Fruit fly (Drosophila melanogaster): Measurements from ENCODE around the gene Ant2.

The Ant2 gene

DNA sequence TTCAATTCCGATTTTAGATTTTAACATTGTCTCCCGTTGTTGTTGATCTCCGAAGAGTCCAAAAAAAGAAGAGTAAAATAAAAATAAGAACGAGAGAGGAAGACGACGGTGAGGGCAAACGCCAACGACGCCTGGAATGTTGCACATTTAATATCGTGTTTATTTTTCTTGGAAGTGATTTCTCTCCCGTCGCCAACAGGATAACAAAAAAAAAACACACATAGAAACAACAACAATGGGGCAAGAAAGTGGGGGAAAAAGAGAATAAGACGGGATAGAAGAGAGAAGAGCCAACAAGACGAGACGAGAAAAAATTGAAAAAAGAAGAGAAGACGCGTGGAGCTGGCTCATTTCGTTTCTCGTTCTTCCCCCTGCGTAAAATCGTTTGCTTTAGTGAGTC, 14.3 kb upstream of the Ant2 start:
- TF ChIP-seq EcR (GFP tag; optimal IDR thresholded peaks at IDR 0.05) (no peak), CG32121 (GFP tag; IDR thresholded peaks at IDR 0.05) (no peak), Pif1B (GFP tag; optimal IDR thresholded peaks at IDR 0.05) (peak; percentile 26), fd96Ca (GFP tag; IDR thresholded peaks at IDR 0.05) (peak; percentile 41; the same call in 1 of the 3 replicates), CG12605 (GFP tag; IDR thresholded peaks at IDR 0.05) (peak; percentile 56; the same call in 1 of the 2 replicates), CG10348 (GFP tag; IDR thresholded peaks at IDR 0.05) (no peak)

- TF ChIP-seq D1 (tag; optimal IDR thresholded peaks at IDR 0.05) (peak; percentile 53), CG10348 (GFP tag; IDR thresholded peaks at IDR 0.05) (no peak), CG32121 (GFP tag; IDR thresholded peaks at IDR 0.05) (no peak), CG8301 (tag; optimal IDR thresholded peaks at IDR 0.05) (no peak)
These were observed 2.6 kb upstream of the Ant2 start for dm6 chrX:10789279-10789678.

- no peak for TF ChIP-seq gl (tag; optimal IDR thresholded peaks at IDR 0.05)
These were observed 645 bp upstream of the Ant2 start for dm6 chrX:10787352-10787751.

dm6 chrX:10785920-10786361, 766 bp downstream of the Ant2 start:
- TF ChIP-seq Pif1B (GFP tag; optimal IDR thresholded peaks at IDR 0.05) (peak; percentile 36), rn (GFP tag; IDR thresholded peaks at IDR 0.05) (no peak)

DNA sequence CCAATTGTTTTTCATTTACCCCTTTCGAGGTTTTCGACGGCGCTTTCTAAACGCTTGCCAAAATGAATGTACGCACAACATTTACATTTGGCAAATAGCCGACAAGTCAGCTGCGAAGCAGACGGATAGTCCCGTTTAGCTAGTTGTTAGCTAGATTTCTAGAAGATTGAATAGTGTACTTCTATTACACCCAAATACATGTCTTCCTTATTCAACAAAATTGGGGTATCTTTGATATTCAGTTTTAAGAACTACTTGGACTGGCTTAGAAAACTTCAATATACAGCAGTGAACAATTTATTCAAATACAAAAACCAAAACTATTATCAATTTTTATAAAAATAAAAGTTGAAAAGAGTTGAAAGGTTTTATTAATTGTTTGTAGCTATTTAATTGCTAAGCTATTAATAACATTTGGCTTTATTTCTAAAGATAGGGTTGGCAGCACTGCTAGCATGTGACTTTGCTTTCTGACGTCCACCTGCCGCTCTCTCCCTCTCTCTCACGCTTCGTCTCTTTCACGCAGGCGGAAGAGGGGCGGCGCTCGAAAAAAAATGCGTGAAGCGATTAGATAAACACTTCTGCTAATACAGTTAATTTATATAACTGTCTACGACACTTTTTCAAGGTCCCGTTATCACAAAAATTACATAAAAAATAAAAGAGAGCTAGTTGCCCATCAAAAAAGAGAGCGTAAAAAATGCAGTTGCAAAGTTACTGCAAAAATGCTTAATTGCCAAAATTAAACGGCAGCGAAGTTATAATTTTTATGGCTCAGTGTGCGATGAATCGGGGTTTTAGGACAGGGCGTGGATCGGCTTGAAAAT, 1.7 kb downstream of the Ant2 start:
- no peak for TF ChIP-seq CG9948 (tag; optimal IDR thresholded peaks at IDR 0.05)
- no peak for TF ChIP-seq Pif1A (GFP tag; optimal IDR thresholded peaks at IDR 0.05)
- peak; percentile 18 for TF ChIP-seq CG14655 (GFP tag; optimal IDR thresholded peaks at IDR 0.05)
- no peak for TF ChIP-seq CG32121 (GFP tag; IDR thresholded peaks at IDR 0.05)

DNA sequence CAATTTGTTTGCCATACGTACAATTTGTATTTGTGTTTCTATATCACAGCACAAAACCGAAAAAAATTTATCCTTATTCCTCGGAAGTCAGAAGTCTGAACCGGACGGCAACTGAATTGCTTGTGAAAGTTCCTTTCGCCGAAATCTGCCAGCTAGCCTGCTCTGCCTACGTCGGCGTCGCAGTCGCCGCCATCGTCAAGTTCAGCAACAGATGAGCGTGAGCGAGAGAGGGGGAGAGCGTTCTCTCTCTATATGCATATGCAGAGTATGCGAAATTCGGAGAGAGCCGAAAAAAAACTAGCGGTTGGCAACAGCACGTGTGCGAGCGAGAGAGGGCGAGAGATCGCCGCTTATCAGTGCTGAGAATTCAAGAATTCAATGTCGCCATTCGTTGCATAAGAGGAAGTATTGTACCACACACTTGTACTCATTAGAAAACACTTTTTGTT, 2.4 kb downstream of the Ant2 start:
- TF ChIP-seq CG12605 (GFP tag; IDR thresholded peaks at IDR 0.05) (no peak), fd96Ca (GFP tag; IDR thresholded peaks at IDR 0.05) (no peak), EcR (GFP tag; optimal IDR thresholded peaks at IDR 0.05) (no peak), CG8159 (tag; optimal IDR thresholded peaks at IDR 0.05) (no peak), CG17806 (tag; optimal IDR thresholded peaks at IDR 0.05) (no peak), rn (GFP tag; IDR thresholded peaks at IDR 0.05) (no peak), Snoo (tag; optimal IDR thresholded peaks at IDR 0.05) (no peak), Pif1B (GFP tag; optimal IDR thresholded peaks at IDR 0.05) (peak; percentile 25), CG10348 (GFP tag; IDR thresholded peaks at IDR 0.05) (no peak), CG8301 (tag; optimal IDR thresholded peaks at IDR 0.05) (no peak), CG9948 (tag; optimal IDR thresholded peaks at IDR 0.05) (no peak), CG4496 (GFP tag; IDR thresholded peaks at IDR 0.05) (peak; percentile 44; the same call in 1 of the 3 replicates), CG32121 (GFP tag; IDR thresholded peaks at IDR 0.05) (0 out of 2 replicates have a peak, but pooled peaks have one; percentile 12), CG14655 (GFP tag; optimal IDR thresholded peaks at IDR 0.05) (no peak), Ets98B (GFP tag; IDR thresholded peaks at IDR 0.05) (peak; percentile 44; the same call in 1 of the 2 replicates)

DNA sequence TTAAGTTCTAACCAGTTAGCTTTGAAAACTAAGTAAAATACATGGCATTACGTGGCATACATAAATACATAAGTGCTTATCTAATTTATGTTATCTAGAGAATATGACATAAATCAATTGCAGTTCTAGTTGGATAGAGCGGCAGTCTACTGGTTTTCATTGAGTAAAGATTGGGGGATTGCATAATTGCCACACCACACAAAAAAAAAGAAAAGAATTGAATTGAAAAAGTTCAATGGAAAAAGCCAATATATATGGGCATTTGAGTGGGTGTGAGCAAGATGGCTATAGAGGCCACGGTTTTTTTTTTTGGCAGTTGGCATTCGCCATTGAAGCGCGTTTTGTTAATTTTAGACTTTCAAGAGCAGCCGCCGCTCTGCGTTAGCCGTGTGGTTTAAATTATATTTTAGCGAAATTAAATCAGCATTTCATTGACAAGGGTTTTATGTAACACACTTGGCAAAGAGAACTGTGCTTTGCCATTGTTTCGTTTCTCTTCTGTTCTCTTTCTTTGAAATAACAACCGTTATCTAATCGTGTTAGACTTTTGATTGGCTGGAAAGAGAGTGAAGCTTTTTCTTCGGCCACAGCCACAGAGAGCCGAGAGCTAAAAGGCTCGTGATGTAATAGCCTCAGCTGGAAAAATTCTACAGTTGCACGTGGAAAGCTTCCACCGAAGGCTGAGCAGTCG, 3.2 kb downstream of the Ant2 start:
- no peak for TF ChIP-seq gl (tag; optimal IDR thresholded peaks at IDR 0.05)
- TF ChIP-seq EcR (GFP tag; optimal IDR thresholded peaks at IDR 0.05) = no peak
- no peak for TF ChIP-seq CG8159 (tag; optimal IDR thresholded peaks at IDR 0.05)
- 0 out of 2 replicates have a peak, but pooled peaks have one; percentile 12 for TF ChIP-seq CG32121 (GFP tag; IDR thresholded peaks at IDR 0.05)
- TF ChIP-seq D1 (tag; optimal IDR thresholded peaks at IDR 0.05) = no peak

- TF ChIP-seq CG12605 (GFP tag; IDR thresholded peaks at IDR 0.05) = no peak
- peak; percentile 76 for TF ChIP-seq CG32121 (GFP tag; IDR thresholded peaks at IDR 0.05)
- no peak for TF ChIP-seq D1 (tag; optimal IDR thresholded peaks at IDR 0.05)
- TF ChIP-seq EcR (GFP tag; optimal IDR thresholded peaks at IDR 0.05) = no peak
- peak; percentile 19 for TF ChIP-seq Pif1B (GFP tag; optimal IDR thresholded peaks at IDR 0.05)
- peak; percentile 47 for TF ChIP-seq CG8301 (tag; optimal IDR thresholded peaks at IDR 0.05)
- peak; percentile 61 for TF ChIP-seq CG14655 (GFP tag; optimal IDR thresholded peaks at IDR 0.05)
- peak; percentile 25 for TF ChIP-seq Snoo (tag; optimal IDR thresholded peaks at IDR 0.05)
- no peak for TF ChIP-seq gl (tag; optimal IDR thresholded peaks at IDR 0.05)
- no peak; the same call in 1 of the 2 replicates for TF ChIP-seq CG10348 (GFP tag; IDR thresholded peaks at IDR 0.05)
- TF ChIP-seq rn (GFP tag; IDR thresholded peaks at IDR 0.05) = 0 out of 2 replicates have a peak, but pooled peaks have one; percentile 13
- peak; percentile 90 for TF ChIP-seq CG4496 (GFP tag; IDR thresholded peaks at IDR 0.05)
- TF ChIP-seq CG13204 (GFP tag; optimal IDR thresholded peaks at IDR 0.05) = no peak
- peak; percentile 2 for TF ChIP-seq CG34367 (tag; optimal IDR thresholded peaks at IDR 0.05)
- TF ChIP-seq CG9948 (tag; optimal IDR thresholded peaks at IDR 0.05) = peak; percentile 6
- TF ChIP-seq CG15710 (tag; optimal IDR thresholded peaks at IDR 0.05) = peak; percentile 30
- peak; percentile 16 for TF ChIP-seq CG17806 (tag; optimal IDR thresholded peaks at IDR 0.05)
- peak; percentile 27 for TF ChIP-seq CG8159 (tag; optimal IDR thresholded peaks at IDR 0.05)
- peak; percentile 84 for TF ChIP-seq fd96Ca (GFP tag; IDR thresholded peaks at IDR 0.05)
- TF ChIP-seq Pif1A (GFP tag; optimal IDR thresholded peaks at IDR 0.05) = peak; percentile 48
- peak; percentile 83 for TF ChIP-seq Ets98B (GFP tag; IDR thresholded peaks at IDR 0.05)
These were observed 11.0 kb downstream of the Ant2 start for dm6 chrX:10775690-10776089.

Data from whole organism, pupa.